Fruit fly (Drosophila melanogaster) whole organism, embryonic: ENCODE results near the gene ND-SGDH.

Experiments used
- Atf6 ChIP-seq: fragments of 200-800 bp; sonication (Bioruptor generic); IDR thresholded peaks from 2 replicates; pipeline ENCODE4 v1.3.6; 2022; ENCODE audit warnings: missing biosample characterization, missing genetic modification characterization
- B-H2 ChIP-seq: fragments of 200-800 bp; sonication (Bioruptor generic); optimal IDR thresholded peaks from 2 replicates; lab custom pipeline; 2018; ENCODE audit warnings: missing biosample characterization, mild to moderate bottlenecking, missing genetic modification characterization
- Bdp1 ChIP-seq: fragments of 200-800 bp; sonication (Bioruptor generic); optimal IDR thresholded peaks from 3 replicates; lab custom pipeline; 2016; ENCODE audit warnings: missing biosample characterization, missing genetic modification characterization
- CG1024 ChIP-seq: fragments of 200-800 bp; sonication (Bioruptor generic); IDR thresholded peaks from 2 replicates; pipeline ENCODE4 v1.3.6; 2022; ENCODE audit warnings: missing biosample characterization, missing genetic modification characterization
- CG10543 ChIP-seq: fragments of 200-800 bp; sonication (Bioruptor generic); optimal IDR thresholded peaks from 3 replicates; lab custom pipeline; 2017; ENCODE audit warnings: missing biosample characterization, mild to moderate bottlenecking, missing genetic modification characterization, moderate library complexity
- CG11723 ChIP-seq: fragments of 200-800 bp; sonication (Bioruptor generic); optimal IDR thresholded peaks from 2 replicates; lab custom pipeline; 2017; ENCODE audit warnings: missing biosample characterization, mild to moderate bottlenecking, missing genetic modification characterization
- CG12391 ChIP-seq: fragments of 200-800 bp; sonication (Bioruptor generic); optimal IDR thresholded peaks from 3 replicates; lab custom pipeline; 2018; ENCODE audit warnings: missing biosample characterization, mild to moderate bottlenecking, missing genetic modification characterization, moderate library complexity
- CG13775 ChIP-seq: fragments of 200-800 bp; sonication (Bioruptor generic); optimal IDR thresholded peaks from 3 replicates; lab custom pipeline; 2017; ENCODE audit warnings: missing biosample characterization, mild to moderate bottlenecking, missing genetic modification characterization
- CG15514 ChIP-seq: fragments of 200-800 bp; sonication (Bioruptor generic); optimal IDR thresholded peaks from 3 replicates; lab custom pipeline; 2017; ENCODE audit warnings: missing biosample characterization, missing genetic modification characterization, mild to moderate bottlenecking, moderate library complexity, missing genetic modification reagents
- CG15601 ChIP-seq: fragments of 200-800 bp; sonication (Bioruptor generic); optimal IDR thresholded peaks from 3 replicates; lab custom pipeline; 2019; ENCODE audit warnings: missing biosample characterization, mild to moderate bottlenecking, missing genetic modification characterization, moderate library complexity
- CG1647 ChIP-seq: fragments of 200-800 bp; sonication (Bioruptor generic); optimal IDR thresholded peaks from 3 replicates; lab custom pipeline; 2016; ENCODE audit warnings: missing biosample characterization, missing genetic modification characterization
- CG2875 ChIP-seq: fragments of 200-800 bp; sonication (Bioruptor generic); optimal IDR thresholded peaks from 2 replicates; lab custom pipeline; 2017; ENCODE audit warnings: missing biosample characterization, mild to moderate bottlenecking, missing genetic modification characterization, missing genetic modification reagents
- CG31224 ChIP-seq: fragments of 200-800 bp; sonication (Bioruptor generic); IDR thresholded peaks from 2 replicates; pipeline ENCODE4 v1.3.6; 2022; ENCODE audit warnings: missing biosample characterization, missing genetic modification characterization
- CG6654 ChIP-seq: fragments of 200-800 bp; sonication (Bioruptor generic); optimal IDR thresholded peaks from 2 replicates; lab custom pipeline; 2017; ENCODE audit warnings: missing biosample characterization, mild to moderate bottlenecking, missing genetic modification characterization
- CG7987 ChIP-seq: fragments of 200-800 bp; sonication (Bioruptor generic); optimal IDR thresholded peaks from 2 replicates; lab custom pipeline; 2018; ENCODE audit warnings: missing biosample characterization, mild to moderate bottlenecking, missing genetic modification characterization, moderate library complexity
- CG9932 ChIP-seq: fragments of 200-800 bp; sonication (Bioruptor generic); IDR thresholded peaks from 2 replicates; pipeline ENCODE4 v1.3.6; 2022; ENCODE audit warnings: missing biosample characterization, missing genetic modification characterization
- CrebB ChIP-seq: fragments of 200-800 bp; sonication (Bioruptor generic); optimal IDR thresholded peaks from 3 replicates; lab custom pipeline; 2018; ENCODE audit warnings: missing biosample characterization, mild to moderate bottlenecking, missing genetic modification characterization
- D19B ChIP-seq: fragments of 200-800 bp; sonication (Bioruptor generic); optimal IDR thresholded peaks from 2 replicates; lab custom pipeline; 2017; ENCODE audit warnings: missing biosample characterization, mild to moderate bottlenecking, missing genetic modification characterization
- Lim3 ChIP-seq: fragments of 200-800 bp; sonication (Bioruptor generic); IDR thresholded peaks from 2 replicates; pipeline ENCODE4 v1.3.6; 2022; ENCODE audit warnings: missing biosample characterization, missing genetic modification characterization
- MTF-1 ChIP-seq: fragments of 200-800 bp; sonication (Bioruptor generic); optimal IDR thresholded peaks from 2 replicates; lab custom pipeline; 2018; ENCODE audit warnings: missing biosample characterization, mild to moderate bottlenecking, missing genetic modification characterization, borderline replicate concordance
- Med ChIP-seq: fragments of 200-800 bp; sonication (Bioruptor generic); peaks from one replicate; lab custom pipeline; 2016; ENCODE audit warnings: missing biosample characterization, missing genetic modification characterization, mild to moderate bottlenecking, inconsistent platforms, moderate library complexity
- Mes4 ChIP-seq: fragments of 200-800 bp; sonication (Bioruptor generic); optimal IDR thresholded peaks from 2 replicates; lab custom pipeline; 2016; ENCODE audit warnings: missing biosample characterization, missing genetic modification characterization
- Mrtf ChIP-seq: fragments of 200-800 bp; sonication (Bioruptor generic); IDR thresholded peaks from 3 replicates; pipeline ENCODE4 v1.3.6; 2022; ENCODE audit warnings: missing biosample characterization, missing genetic modification characterization
- Nf-YB ChIP-seq: fragments of 200-800 bp; sonication (Bioruptor generic); optimal IDR thresholded peaks from 3 replicates; lab custom pipeline; 2019; ENCODE audit warnings: missing biosample characterization, mild to moderate bottlenecking, missing genetic modification characterization, moderate library complexity
- Stat92E ChIP-seq, 3 experiments: fragments of >200 bp in 2 of 3; fragments of 200-800 bp in 1 of 3; sonication (Bioruptor generic) in 1 of 3; optimal IDR thresholded peaks; 2 replicates each; lab custom pipeline; 2017 to 2019; ENCODE audit warnings: missing biosample characterization in 3 of 3, missing genetic modification characterization in 3 of 3, mild to moderate bottlenecking in 1 of 3, moderate library complexity in 1 of 3
- abd-A ChIP-seq: fragments of 200-800 bp; sonication (Bioruptor generic); optimal IDR thresholded peaks from 3 replicates; lab custom pipeline; 2019; ENCODE audit warnings: missing biosample characterization, mild to moderate bottlenecking, missing genetic modification characterization, moderate library complexity
- al ChIP-seq: fragments of 200-800 bp; sonication (Bioruptor generic); IDR thresholded peaks from 2 replicates; pipeline ENCODE4 v1.3.6; 2022; ENCODE audit warnings: missing biosample characterization, missing genetic modification characterization
- bab2 ChIP-seq: fragments of 200-800 bp; sonication (Bioruptor generic); optimal IDR thresholded peaks from 2 replicates; lab custom pipeline; 2016; ENCODE audit warnings: missing biosample characterization, missing genetic modification characterization
- cg ChIP-seq: fragments of 200-800 bp; sonication (Bioruptor generic); optimal IDR thresholded peaks from 3 replicates; lab custom pipeline; 2019; ENCODE audit warnings: missing biosample characterization, mild to moderate bottlenecking, missing genetic modification characterization, moderate library complexity
- chm ChIP-seq: fragments of 200-800 bp; sonication (Bioruptor generic); IDR thresholded peaks from 2 replicates; pipeline ENCODE4 v1.3.6; 2022; ENCODE audit warnings: missing biosample characterization, missing genetic modification characterization
- dmrt99B ChIP-seq: fragments of 200-800 bp; sonication (Bioruptor generic); optimal IDR thresholded peaks from 2 replicates; lab custom pipeline; 2018; ENCODE audit warnings: missing biosample characterization, mild to moderate bottlenecking, missing genetic modification characterization, moderate library complexity
- ems ChIP-seq: fragments of 200-800 bp; sonication (Bioruptor generic); optimal IDR thresholded peaks from 3 replicates; lab custom pipeline; 2016; ENCODE audit warnings: missing biosample characterization, missing genetic modification characterization
- en ChIP-seq: fragments of 200-800 bp; sonication (Bioruptor generic); optimal IDR thresholded peaks from 2 replicates; lab custom pipeline; 2016; ENCODE audit warnings: missing biosample characterization, missing genetic modification characterization
- eve ChIP-seq, 2 experiments: fragments of >200 bp; optimal IDR thresholded peaks; 2 replicates each; lab custom pipeline; 2017; ENCODE audit warnings: missing biosample characterization in 2 of 2, missing genetic modification characterization in 2 of 2
- exex ChIP-seq: fragments of 200-800 bp; sonication (Bioruptor generic); optimal IDR thresholded peaks from 4 replicates; lab custom pipeline; 2018; ENCODE audit warnings: missing biosample characterization, mild to moderate bottlenecking, missing genetic modification characterization, moderate library complexity
- fd64A ChIP-seq: fragments of 200-800 bp; sonication (Bioruptor generic); optimal IDR thresholded peaks from 3 replicates; lab custom pipeline; 2018; ENCODE audit warnings: missing biosample characterization, mild to moderate bottlenecking, missing genetic modification characterization
- gcm2 ChIP-seq: fragments of 200-800 bp; sonication (Bioruptor generic); optimal IDR thresholded peaks from 2 replicates; lab custom pipeline; 2016; ENCODE audit warnings: missing biosample characterization, missing genetic modification characterization
- hkb ChIP-seq, 2 experiments: fragments of 200-800 bp in 1 of 2; fragments of >200 bp in 1 of 2; sonication (Bioruptor generic) in 1 of 2; IDR thresholded peaks in 1 of 2; optimal IDR thresholded peaks in 1 of 2; 2 replicates each; pipeline versions ENCODE4 v1.3.6 to Lab custom; 2017 to 2022; ENCODE audit warnings: missing biosample characterization in 1 of 2, missing genetic modification characterization in 1 of 2
- lab ChIP-seq: fragments of 200-800 bp; sonication (Bioruptor generic); optimal IDR thresholded peaks from 3 replicates; lab custom pipeline; 2017; ENCODE audit warnings: missing biosample characterization, missing genetic modification characterization, mild to moderate bottlenecking, moderate library complexity, missing genetic modification reagents
- mld ChIP-seq: fragments of 200-800 bp; sonication (Bioruptor generic); IDR thresholded peaks from 3 replicates; pipeline ENCODE4 v1.3.6; 2022; ENCODE audit warnings: missing biosample characterization, missing genetic modification characterization; ENCODE audit not compliant: partially characterized antibody
- otp ChIP-seq: fragments of 200-800 bp; sonication (Bioruptor generic); IDR thresholded peaks from 3 replicates; pipeline ENCODE4, ENCODE4 v1.3.6; 2022; ENCODE audit warnings: missing biosample characterization, missing genetic modification characterization
- pita ChIP-seq: fragments of 200-800 bp; sonication (Bioruptor generic); optimal IDR thresholded peaks from 2 replicates; lab custom pipeline; 2017; ENCODE audit warnings: missing biosample characterization, mild to moderate bottlenecking, missing genetic modification characterization
- repo ChIP-seq: fragments of 200-800 bp; sonication (Bioruptor generic); optimal IDR thresholded peaks from 2 replicates; lab custom pipeline; 2016; ENCODE audit warnings: missing biosample characterization, missing genetic modification characterization
- slbo ChIP-seq: fragments of 200-800 bp; sonication (Bioruptor generic); IDR thresholded peaks from 2 replicates; pipeline ENCODE4 v1.3.6; 2022; ENCODE audit warnings: missing biosample characterization, missing genetic modification characterization
- vvl ChIP-seq: fragments of 200-800 bp; sonication (Bioruptor generic); IDR thresholded peaks from 2 replicates; pipeline ENCODE4 v1.3.6; 2022; ENCODE audit warnings: missing biosample characterization, missing genetic modification characterization

The ND-SGDH gene

DNA sequence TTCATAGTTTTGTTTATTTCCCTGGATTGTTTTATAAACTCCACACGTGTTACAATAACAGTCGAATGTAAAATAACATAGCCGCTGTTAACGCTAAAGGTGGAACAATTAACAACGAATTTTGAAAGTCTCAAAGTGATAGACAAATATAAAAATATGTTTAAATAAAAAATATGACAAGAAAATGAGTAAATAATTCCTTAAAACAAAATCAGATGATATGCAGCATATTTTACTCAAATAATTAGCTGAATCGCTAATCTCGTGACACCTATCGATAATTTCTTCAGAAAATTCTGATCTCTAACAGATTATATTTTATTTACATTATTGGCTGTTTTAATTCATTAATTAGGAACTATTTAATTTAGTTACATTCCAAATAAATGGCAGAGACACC, 1.8 kb downstream of the ND-SGDH start, which contains the start of the genes CG5645 and Atg12 (continued):
- TF ChIP-seq slbo (GFP tag; lab: Robert Waterston, UW) (peak; percentile 78), Med (GFP tag; lab: Kevin White, UChicago) (no peak), al (GFP tag; lab: Robert Waterston, UW) (peak; percentile 63), hkb (optimal IDR thresholded peaks at IDR 0.05; lab: Kevin White, UChicago) (no peak), hkb (GFP tag; IDR thresholded peaks at IDR 0.05; lab: Robert Waterston, UW) (peak; percentile 61; the same call in 1 of the 2 replicates), CG6654 (GFP tag; lab: Kevin White, UChicago) (no peak), B-H2 (GFP tag; lab: Kevin White, UChicago) (peak; percentile 54), CG7987 (GFP tag; lab: Kevin White, UChicago) (peak; percentile 46), chm (GFP tag; lab: Robert Waterston, UW) (no peak), Stat92E (GFP tag; optimal IDR thresholded peaks at IDR 0.05; lab: Kevin White, UChicago) (no peak), vvl (GFP tag; lab: Robert Waterston, UW) (peak; percentile 89), CG13775 (peak; percentile 27), CG1647 (GFP tag; lab: Kevin White, UChicago) (no peak), Bdp1 (GFP tag; lab: Kevin White, UChicago) (no peak), fd64A (no peak), abd-A (no peak), gcm2 (GFP tag; lab: Kevin White, UChicago) (no peak), CG15514 (GFP tag; lab: Kevin White, UChicago) (peak; percentile 73), dmrt99B (tag; lab: Kevin White, UChicago) (peak; percentile 51), pita (GFP tag; lab: Kevin White, UChicago) (no peak), lab (GFP tag; lab: Kevin White, UChicago) (peak; percentile 28), CG10543 (GFP tag; lab: Kevin White, UChicago) (peak; percentile 71), CG12391 (tag; lab: Kevin White, UChicago) (peak; percentile 78), Mrtf (GFP tag; lab: Robert Waterston, UW) (no peak), D19B (GFP tag; lab: Kevin White, UChicago) (no peak), CG11723 (GFP tag; lab: Kevin White, UChicago) (no peak), eve (GFP tag; optimal IDR thresholded peaks at IDR 0.05; lab: Kevin White, UChicago) (no peak), CG15601 (tag; lab: Kevin White, UChicago) (peak; percentile 16), cg (GFP tag; lab: Kevin White, UChicago) (no peak), CG1024 (peak; percentile 35; the same call in 1 of the 2 replicates), bab2 (GFP tag; lab: Kevin White, UChicago) (peak; percentile 20), Atf6 (peak; percentile 61; the same call in 1 of the 2 replicates), repo (no peak), Nf-YB (GFP tag; lab: Kevin White, UChicago) (no peak), CG9932 (GFP tag; lab: Robert Waterston, UW) (peak; percentile 70), en (GFP tag; lab: Kevin White, UChicago) (no peak), Mes4 (GFP tag; lab: Kevin White, UChicago) (no peak), CG2875 (GFP tag; lab: Kevin White, UChicago) (no peak), ems (GFP tag; lab: Kevin White, UChicago) (no peak), otp (GFP tag; lab: Robert Waterston, UW) (no peak), CG31224 (GFP tag; lab: Robert Waterston, UW) (no peak), CrebB (tag; lab: Kevin White, UChicago) (peak; percentile 4), Lim3 (GFP tag; lab: Robert Waterston, UW) (no peak), MTF-1 (GFP tag; lab: Kevin White, UChicago) (no peak), mld (GFP tag; lab: Robert Waterston, UW) (no peak), exex (peak; percentile 63)
